Worm (Caenorhabditis elegans): Measurements from ENCODE around the gene F28A12.3.

F28A12.3 gene

ce11 chrV:8610633-8611404, 30.3 kb downstream of the F28A12.3 start, which contains the start of gene fip-4 (continued):
- TF ChIP-seq nhr-76 (tag; optimal IDR thresholded peaks at IDR 0.05) (no peak), T20F7.1 (GFP tag; optimal IDR thresholded peaks at IDR 0.05) (no peak), pqm-1 (tag; optimal IDR thresholded peaks at IDR 0.05) (peak; percentile 11), dmd-6 (GFP tag; IDR thresholded peaks at IDR 0.05) (peak; percentile 60), attf-4 (tag; optimal IDR thresholded peaks at IDR 0.05) (no peak), Y48G9A.11 (GFP tag; IDR thresholded peaks at IDR 0.05) (no peak), duxl-1 (tag; optimal IDR thresholded peaks at IDR 0.05; ENCODE audit: poor library complexity) (no peak), hif-1 (tag; optimal IDR thresholded peaks at IDR 0.05) (no peak), mes-2 (tag; optimal IDR thresholded peaks at IDR 0.05; ENCODE audit: poor library complexity, severe bottlenecking) (no peak), unc-62 (GFP tag; optimal IDR thresholded peaks at IDR 0.05 in 1 of 2) (no peak), unc-62 (tag; optimal IDR thresholded peaks at IDR 0.05) (no peak), nhr-237 (tag; optimal IDR thresholded peaks at IDR 0.05) (no peak), zfp-3 (GFP tag; conservative IDR thresholded peaks at IDR 0.05) (no peak), zag-1 (tag; optimal IDR thresholded peaks at IDR 0.05) (no peak), mxl-3 (GFP tag; optimal IDR thresholded peaks at IDR 0.05) (peak; percentile 57), ces-1 (GFP tag; optimal IDR thresholded peaks at IDR 0.05) (no peak), zip-11 (GFP tag; IDR thresholded peaks at IDR 0.05) (no peak), dpl-1 (GFP tag; optimal IDR thresholded peaks at IDR 0.05) (no peak), snpc-1.2 (GFP tag; IDR thresholded peaks at IDR 0.05) (no peak), ceh-62 (tag; optimal IDR thresholded peaks at IDR 0.05) (no peak), zfp-2 (tag; optimal IDR thresholded peaks at IDR 0.05) (no peak), ztf-7 (tag; optimal IDR thresholded peaks at IDR 0.05) (no peak), pha-4 (GFP tag; IDR thresholded peaks at IDR 0.05) (no peak), pha-4 (tag; optimal IDR thresholded peaks at IDR 0.05) (peak; percentile 92), ceh-20 (GFP tag; IDR thresholded peaks at IDR 0.05) (no peak), set-16 (GFP tag; IDR thresholded peaks at IDR 0.05) (no peak), hmg-1.1 (GFP tag; IDR thresholded peaks at IDR 0.05) (peak; percentile 48), lir-3 (tag; optimal IDR thresholded peaks at IDR 0.05) (no peak), nhr-41 (GFP tag; IDR thresholded peaks at IDR 0.05) (peak; percentile 57; the same call in 1 of the 2 replicates), ceh-82 (tag; optimal IDR thresholded peaks at IDR 0.05) (no peak), F10B5.3 (tag; optimal IDR thresholded peaks at IDR 0.05) (no peak), lsy-2 (tag; optimal IDR thresholded peaks at IDR 0.05) (no peak), ZK337.2 (GFP tag; IDR thresholded peaks at IDR 0.05) (no peak)

DNA sequence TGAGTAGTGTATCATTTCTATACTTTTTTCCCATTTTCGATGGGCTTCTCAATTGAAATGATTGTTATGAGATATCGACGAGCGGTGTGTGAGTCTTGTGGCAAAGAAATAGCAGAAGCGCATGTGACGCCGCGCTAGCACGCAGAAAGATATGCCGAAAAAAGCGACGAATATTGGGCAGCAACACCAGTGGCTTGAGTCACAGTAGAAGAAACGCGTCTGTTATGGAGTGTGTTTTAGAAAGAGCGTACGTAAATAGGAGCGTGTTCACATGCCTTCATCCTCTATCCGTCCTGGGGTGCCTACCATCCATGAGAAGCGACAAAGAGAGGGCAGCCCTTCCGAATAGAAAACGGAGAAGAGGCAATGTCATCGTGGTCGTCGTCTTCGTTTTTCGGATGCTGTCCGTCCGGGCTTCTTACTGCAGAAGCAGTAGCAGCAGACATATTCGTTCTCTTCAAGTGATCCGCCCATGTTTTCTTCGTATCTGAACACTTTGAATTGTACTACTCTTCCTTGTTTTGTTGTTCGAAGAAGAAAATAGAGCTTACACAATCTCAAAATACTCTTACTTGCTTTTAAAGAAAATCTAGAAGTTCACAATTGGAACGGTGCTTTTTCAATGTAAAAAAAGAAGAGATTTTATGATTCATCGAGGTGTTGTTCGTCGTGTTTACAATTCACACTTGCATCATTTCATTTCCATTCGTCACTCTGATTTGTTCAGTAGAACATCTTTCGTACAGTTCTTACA, 31.2 kb downstream of the F28A12.3 start:
- TF ChIP-seq unc-39 (tag; optimal IDR thresholded peaks at IDR 0.05) (no peak), fos-1 (tag; optimal IDR thresholded peaks at IDR 0.05) (no peak), nhr-10 (tag; optimal IDR thresholded peaks at IDR 0.05) (no peak), nhr-237 (tag; optimal IDR thresholded peaks at IDR 0.05) (no peak), set-16 (GFP tag; IDR thresholded peaks at IDR 0.05) (0 out of 2 replicates have a peak, but pooled peaks have one; percentile 12), daf-8 (GFP tag; IDR thresholded peaks at IDR 0.05) (no peak), jun-1 (tag; optimal IDR thresholded peaks at IDR 0.05) (no peak), F37D6.2 (tag; optimal IDR thresholded peaks at IDR 0.05) (no peak), dmd-6 (GFP tag; IDR thresholded peaks at IDR 0.05) (no peak), mep-1 (tag; optimal IDR thresholded peaks at IDR 0.05) (peak; percentile 30), mdl-1 (tag; optimal IDR thresholded peaks at IDR 0.05) (peak; percentile 10 to 60), lin-38 (GFP tag; IDR thresholded peaks at IDR 0.05) (peak; percentile 15; the same call in 1 of the 2 replicates), zfp-3 (GFP tag; conservative IDR thresholded peaks at IDR 0.05) (no peak), mxl-3 (GFP tag; optimal IDR thresholded peaks at IDR 0.05) (peak; percentile 79), hlh-30 (tag; optimal IDR thresholded peaks at IDR 0.05; ENCODE audit: insufficient read depth) (peak; percentile 96), ZK337.2 (GFP tag; IDR thresholded peaks at IDR 0.05) (no peak), arid-1 (GFP tag; conservative IDR thresholded peaks at IDR 0.05) (no peak), mdt-29 (GFP tag; IDR thresholded peaks at IDR 0.05) (no peak), ceh-62 (tag; optimal IDR thresholded peaks at IDR 0.05) (no peak), ZK546.5 (tag; optimal IDR thresholded peaks at IDR 0.05) (no peak), ama-1 (optimal IDR thresholded peaks at IDR 0.05) (no peak), unc-130 (GFP tag; optimal IDR thresholded peaks at IDR 0.05) (no peak), F49E8.2 (tag; optimal IDR thresholded peaks at IDR 0.05; ENCODE audit: borderline replicate concordance) (no peak)
